Worm (Caenorhabditis elegans) whole organism, late embryonic: ENCODE results near the gene srz-74.
A peak's percentile ranks its signal among the peaks of the same experiment; 100 is the strongest.

ENCODE experiments used
- K02D7.2 ChIP-seq: sonication (generic microtip); optimal IDR thresholded peaks from 2 replicates; lab custom pipeline; 2017; ENCODE audit warnings: mild to moderate bottlenecking, missing genetic modification characterization, missing compliant biosample characterization
- ahr-1 ChIP-seq: sonication (generic microtip); optimal IDR thresholded peaks from 2 replicates; lab custom pipeline; 2016; ENCODE audit warnings: missing genetic modification characterization, missing compliant biosample characterization
- ceh-18 ChIP-seq: sonication (generic microtip); optimal IDR thresholded peaks from 2 replicates; lab custom pipeline; 2016; ENCODE audit warnings: missing genetic modification characterization, missing compliant biosample characterization
- ceh-19 ChIP-seq: fragments of 200-800 bp; sonication (Bioruptor generic); optimal IDR thresholded peaks from 2 replicates; lab custom pipeline; 2018; ENCODE audit warnings: mild to moderate bottlenecking, missing genetic modification characterization, missing compliant biosample characterization
- ceh-2 ChIP-seq: sonication (generic microtip); optimal IDR thresholded peaks from 2 replicates; lab custom pipeline; 2016; ENCODE audit warnings: missing genotype, missing genetic modification characterization, missing compliant biosample characterization
- ceh-22 ChIP-seq: sonication (generic microtip); optimal IDR thresholded peaks from 2 replicates; lab custom pipeline; 2017; ENCODE audit warnings: missing biosample characterization, missing genetic modification characterization
- ceh-24 ChIP-seq: sonication (generic microtip); optimal IDR thresholded peaks from 2 replicates; lab custom pipeline; 2016; ENCODE audit warnings: mild to moderate bottlenecking, missing genetic modification characterization, missing compliant biosample characterization
- ceh-30 ChIP-seq: fragments of 150-350 bp; optimal IDR thresholded peaks from 2 replicates; lab custom pipeline; 2014; ENCODE audit warnings: missing biosample characterization, missing genetic modification characterization
- ceh-34 ChIP-seq: sonication (generic microtip); optimal IDR thresholded peaks from 2 replicates; lab custom pipeline; 2016; ENCODE audit warnings: mild to moderate bottlenecking, missing genetic modification characterization, missing compliant biosample characterization
- ceh-45 ChIP-seq: fragments of 200-800 bp; sonication (Bioruptor generic); IDR thresholded peaks from 2 replicates; pipeline ENCODE4 v1.3.6; 2022; ENCODE audit warnings: missing genetic modification reagents, missing genetic modification characterization, missing compliant biosample characterization
- ceh-6 ChIP-seq: fragments of 200-800 bp; sonication (Bioruptor generic); optimal IDR thresholded peaks from 2 replicates; lab custom pipeline; 2018; ENCODE audit warnings: mild to moderate bottlenecking, missing genetic modification characterization, missing compliant biosample characterization
- che-1 ChIP-seq: sonication (generic microtip); optimal IDR thresholded peaks from 2 replicates; lab custom pipeline; 2016; ENCODE audit warnings: mild to moderate bottlenecking, missing genetic modification characterization, missing compliant biosample characterization
- elt-2 ChIP-seq: sonication (generic microtip); optimal IDR thresholded peaks from 2 replicates; lab custom pipeline; 2016; ENCODE audit warnings: missing genetic modification reagents, missing genetic modification characterization, missing compliant biosample characterization
- elt-4 ChIP-seq: sonication (generic microtip); optimal IDR thresholded peaks from 2 replicates; lab custom pipeline; 2016; ENCODE audit warnings: missing genetic modification characterization, missing compliant biosample characterization
- eyg-1 ChIP-seq: sonication (generic microtip); optimal IDR thresholded peaks from 2 replicates; lab custom pipeline; 2016; ENCODE audit warnings: missing genotype, missing genetic modification characterization, missing compliant biosample characterization
- gmeb-2 ChIP-seq: sonication (generic microtip); optimal IDR thresholded peaks from 2 replicates; lab custom pipeline; 2016; ENCODE audit warnings: missing genetic modification characterization, inconsistent platforms, missing compliant biosample characterization
- hlh-6 ChIP-seq: sonication (generic microtip); optimal IDR thresholded peaks from 2 replicates; lab custom pipeline; 2016; ENCODE audit warnings: missing genotype, missing genetic modification characterization, missing compliant biosample characterization
- hlh-8 ChIP-seq: sonication (generic microtip); optimal IDR thresholded peaks from 2 replicates; lab custom pipeline; 2016; ENCODE audit warnings: missing genotype, missing genetic modification characterization, missing compliant biosample characterization
- lim-6 ChIP-seq: sonication (generic microtip); optimal IDR thresholded peaks from 2 replicates; lab custom pipeline; 2016; ENCODE audit warnings: missing genetic modification characterization, missing compliant biosample characterization
- madf-2 ChIP-seq: sonication (generic microtip); optimal IDR thresholded peaks from 2 replicates; lab custom pipeline; 2017; ENCODE audit warnings: missing genetic modification characterization, missing compliant biosample characterization
- mec-3 ChIP-seq: sonication (generic microtip); optimal IDR thresholded peaks from 2 replicates; lab custom pipeline; 2016; ENCODE audit warnings: borderline replicate concordance, missing genetic modification characterization, missing compliant biosample characterization
- nfya-1 ChIP-seq: sonication (generic microtip); optimal IDR thresholded peaks from 2 replicates; lab custom pipeline; 2017; ENCODE audit warnings: missing genetic modification characterization, mild to moderate bottlenecking, missing compliant biosample characterization, antibody characterized with exemption, moderate library complexity
- nhr-11 ChIP-seq: fragments of 150-350 bp; optimal IDR thresholded peaks from 2 replicates; lab custom pipeline; 2014; ENCODE audit warnings: missing biosample characterization, missing genetic modification characterization
- nhr-232 ChIP-seq: sonication (generic microtip); optimal IDR thresholded peaks from 2 replicates; lab custom pipeline; 2016; ENCODE audit warnings: missing genetic modification characterization, missing compliant biosample characterization
- npax-4 ChIP-seq: sonication (generic microtip); optimal IDR thresholded peaks from 2 replicates; lab custom pipeline; 2016; ENCODE audit warnings: missing genetic modification characterization, missing compliant biosample characterization
- pat-9 ChIP-seq: fragments of 200-800 bp; sonication (Bioruptor generic); optimal IDR thresholded peaks from 2 replicates; lab custom pipeline; 2018; ENCODE audit warnings: mild to moderate bottlenecking, missing genetic modification characterization, moderate library complexity, missing compliant biosample characterization
- pax-1 ChIP-seq: fragments of 150-350 bp; optimal IDR thresholded peaks from 2 replicates; lab custom pipeline; 2014; ENCODE audit warnings: missing biosample characterization, missing genetic modification characterization
- pha-4 ChIP-seq: fragments of 150-350 bp; optimal IDR thresholded peaks from 2 replicates; lab custom pipeline; 2018; ENCODE audit warnings: missing biosample characterization, missing genetic modification reagents, missing genetic modification characterization
- pqm-1 ChIP-seq: sonication (generic microtip); optimal IDR thresholded peaks from 2 replicates; lab custom pipeline; 2016; ENCODE audit warnings: missing genetic modification characterization, missing compliant biosample characterization
- pros-1 ChIP-seq: fragments of 150-350 bp; optimal IDR thresholded peaks from 2 replicates; lab custom pipeline; 2014; ENCODE audit warnings: missing biosample characterization, missing genetic modification reagents, missing genetic modification characterization
- ref-2 ChIP-seq: sonication (generic microtip); optimal IDR thresholded peaks from 2 replicates; lab custom pipeline; 2016; ENCODE audit warnings: missing genetic modification characterization, missing compliant biosample characterization
- rnt-1 ChIP-seq: sonication (generic microtip); optimal IDR thresholded peaks from 2 replicates; lab custom pipeline; 2016; ENCODE audit warnings: missing genetic modification characterization, missing compliant biosample characterization
- sdc-2 ChIP-seq: sonication (generic microtip); optimal IDR thresholded peaks from 2 replicates; lab custom pipeline; 2016; ENCODE audit warnings: missing genotype, missing genetic modification characterization, missing compliant biosample characterization
- sox-2 ChIP-seq: fragments of 200-800 bp; sonication (Bioruptor generic); IDR thresholded peaks from 2 replicates; pipeline ENCODE4 v1.3.6; 2022; ENCODE audit warnings: missing genetic modification reagents, missing genetic modification characterization, missing compliant biosample characterization
- syd-9 ChIP-seq: sonication (generic microtip); optimal IDR thresholded peaks from 2 replicates; lab custom pipeline; 2016; ENCODE audit warnings: mild to moderate bottlenecking, missing genetic modification characterization, moderate library complexity, missing compliant biosample characterization
- tbx-2 ChIP-seq: sonication (generic microtip); optimal IDR thresholded peaks from 2 replicates; lab custom pipeline; 2016; ENCODE audit warnings: missing genetic modification characterization, missing compliant biosample characterization
- unc-55 ChIP-seq: sonication (generic microtip); optimal IDR thresholded peaks from 2 replicates; lab custom pipeline; 2017; ENCODE audit warnings: missing biosample characterization, missing genetic modification reagents, missing genetic modification characterization
- zip-5 ChIP-seq: sonication (generic microtip); optimal IDR thresholded peaks from 2 replicates; lab custom pipeline; 2016; ENCODE audit warnings: missing genetic modification characterization, missing compliant biosample characterization
- ztf-16 ChIP-seq: sonication (generic microtip); optimal IDR thresholded peaks from 2 replicates; lab custom pipeline; 2017; ENCODE audit warnings: missing genetic modification characterization, missing compliant biosample characterization

Gene srz-74

ce11 chrIV:16328519-16328918 lies 740 bp upstream of the srz-74 start, which contains the start of gene K03D3.2:
Gene K03D3.2, minus strand, starts transcription at chrIV:16328619.
- TF ChIP-seq sox-2 (GFP tag; lab: Robert Waterston, UW) (no peak), ahr-1 (tag; lab: Kevin White, UChicago) (no peak), madf-2 (tag; lab: Kevin White, UChicago) (no peak), tbx-2 (tag; lab: Kevin White, UChicago) (no peak), ceh-6 (GFP tag; lab: Kevin White, UChicago) (no peak), npax-4 (tag; lab: Kevin White, UChicago) (no peak), ceh-19 (GFP tag; lab: Kevin White, UChicago) (no peak), nhr-232 (tag; lab: Kevin White, UChicago) (no peak), sdc-2 (no peak), pqm-1 (tag; lab: Kevin White, UChicago) (no peak), pros-1 (no peak), nhr-11 (tag; lab: Kevin White, UChicago) (no peak), syd-9 (tag; lab: Kevin White, UChicago) (no peak), ceh-30 (no peak)

ce11 chrIV:16330508-16330907 lies 1.2 kb downstream of the srz-74 start:
- TF ChIP-seq ref-2 (tag; lab: Kevin White, UChicago), result peak; percentile 9
- TF ChIP-seq tbx-2 (tag; lab: Kevin White, UChicago), result no peak
- peak; percentile 4 for TF ChIP-seq sdc-2

- TF ChIP-seq ceh-30 (no peak), ref-2 (tag; lab: Kevin White, UChicago) (no peak), ceh-18 (no peak), hlh-6 (no peak), ceh-22 (tag; lab: Kevin White, UChicago) (no peak), pat-9 (tag; lab: Kevin White, UChicago) (no peak), nhr-11 (tag; lab: Kevin White, UChicago) (no peak), che-1 (no peak), unc-55 (GFP tag; lab: Kevin White, UChicago) (no peak), pros-1 (no peak), gmeb-2 (tag; lab: Kevin White, UChicago) (no peak), rnt-1 (tag; lab: Kevin White, UChicago) (no peak)
- TF ChIP-seq, all 69 proteins: peak for 0
Measured at ce11 chrIV:16332585-16332984, 3.3 kb downstream of the srz-74 start, which contains the start of gene srz-71. Gene srz-71, plus strand, starts transcription at chrIV:16332885.

- TF ChIP-seq elt-4 (tag; lab: Kevin White, UChicago) (peak; percentile 62), nfya-1 (tag; lab: Kevin White, UChicago) (no peak)
Measured at ce11 chrIV:16333121-16333520, 3.9 kb downstream of the srz-74 start.

ce11 chrIV:16335037-16335436 lies 5.8 kb downstream of the srz-74 start, which contains the start of gene srz-38:
Gene srz-38, plus strand, starts transcription at chrIV:16335337.
- TF ChIP-seq ceh-18, result no peak
- TF ChIP-seq pax-1 (tag; lab: Kevin White, UChicago), result no peak

- TF ChIP-seq ztf-16 (tag; lab: Kevin White, UChicago), result no peak
Measured at ce11 chrIV:16336721-16337120, 7.5 kb downstream of the srz-74 start, which contains the start of gene C35D6.13. Gene C35D6.13, plus strand, starts transcription at chrIV:16337021.

- no peak for TF ChIP-seq pros-1
- no peak for TF ChIP-seq lim-6 (tag; lab: Kevin White, UChicago)
- no peak for TF ChIP-seq pha-4 (tag; lab: Kevin White, UChicago)
- no peak for TF ChIP-seq npax-4 (tag; lab: Kevin White, UChicago)
- no peak for TF ChIP-seq pax-1 (tag; lab: Kevin White, UChicago)
- no peak for TF ChIP-seq ceh-34
- no peak for TF ChIP-seq ceh-45 (GFP tag; lab: Robert Waterston, UW)
- no peak for TF ChIP-seq madf-2 (tag; lab: Kevin White, UChicago)
- no peak for TF ChIP-seq ceh-2 (tag; lab: Kevin White, UChicago)
- TF ChIP-seq elt-2 (tag; lab: Kevin White, UChicago), result no peak
- no peak for TF ChIP-seq K02D7.2 (tag; lab: Kevin White, UChicago)
- no peak for TF ChIP-seq ceh-24 (tag; lab: Kevin White, UChicago)
- no peak for TF ChIP-seq hlh-8 (tag; lab: Kevin White, UChicago)
- no peak for TF ChIP-seq mec-3 (tag; lab: Kevin White, UChicago)
- no peak for TF ChIP-seq eyg-1
- TF ChIP-seq zip-5 (tag; lab: Kevin White, UChicago), result no peak
- no peak for TF ChIP-seq ztf-16 (tag; lab: Kevin White, UChicago)
- TF ChIP-seq, all 69 proteins: peak for 0
Measured at ce11 chrIV:16346514-16346913, 17.3 kb downstream of the srz-74 start, which contains the start of gene C35D6.3. Gene C35D6.3, plus strand, starts transcription at chrIV:16346814.
